Worm (Caenorhabditis elegans): ENCODE data around the gene srh-281.

The srh-281 gene

DNA sequence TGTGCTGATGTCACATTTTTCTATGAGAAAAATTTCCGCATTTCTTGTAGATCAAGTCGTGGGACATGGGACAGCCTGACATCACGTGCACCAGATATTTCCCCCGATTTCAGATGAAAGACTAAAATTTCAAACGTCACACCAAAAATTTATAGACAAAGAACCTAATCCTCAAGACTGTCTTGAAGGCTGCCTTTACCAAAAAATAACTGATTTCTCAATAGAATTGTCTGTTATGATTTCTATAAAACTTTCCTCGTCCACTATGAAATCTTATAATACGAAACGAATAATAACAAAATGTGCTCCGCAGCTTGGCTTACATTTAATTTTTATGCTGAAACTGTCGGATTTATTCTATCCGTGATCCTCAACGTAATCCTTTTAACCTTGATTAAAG is 10.2 kb upstream of the srh-281 start, which contains the start of gene str-106:
TSS of gene str-106 (plus strand) at position 301 of the 400 bp plus-strand sequence.
- TF ChIP-seq nhr-2 (tag; optimal IDR thresholded peaks at IDR 0.05): no peak

DNA sequence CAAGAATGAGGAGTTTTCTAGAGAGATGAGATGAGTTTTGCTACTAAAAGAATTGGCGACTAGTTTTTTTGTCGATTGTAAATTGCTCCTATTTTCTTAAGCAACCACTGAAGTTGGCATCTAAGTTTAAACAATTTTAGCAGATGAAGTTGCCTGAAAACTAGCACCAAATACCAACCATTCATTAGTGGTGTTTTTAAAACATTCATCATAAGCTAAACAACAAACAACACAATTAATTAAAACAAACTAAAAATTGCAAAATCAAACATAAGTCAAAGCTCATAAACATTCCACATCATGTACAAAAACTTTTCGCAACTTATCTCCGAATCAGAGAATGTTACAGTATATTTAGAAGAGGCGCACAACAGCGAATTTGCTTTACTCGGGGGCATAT is 8.5 kb upstream of the srh-281 start, which contains the start of gene srz-13:
TSS of gene srz-13 (plus strand) at position 301 of the 400 bp plus-strand sequence.
- TF ChIP-seq nhr-12 (tag; optimal IDR thresholded peaks at IDR 0.05) (no peak), lin-32 (GFP tag; optimal IDR thresholded peaks at IDR 0.05) (no peak), hlh-1 (tag; optimal IDR thresholded peaks at IDR 0.05) (no peak), lsy-2 (tag; optimal IDR thresholded peaks at IDR 0.05) (no peak), ham-2 (GFP tag; optimal IDR thresholded peaks at IDR 0.05) (no peak), cnd-1 (tag; optimal IDR thresholded peaks at IDR 0.05) (no peak), zip-8 (tag; optimal IDR thresholded peaks at IDR 0.05) (no peak), mep-1 (tag; optimal IDR thresholded peaks at IDR 0.05) (no peak), flh-1 (GFP tag; optimal IDR thresholded peaks at IDR 0.05) (no peak), blmp-1 (tag; optimal IDR thresholded peaks at IDR 0.05) (no peak), ceh-83 (GFP tag; optimal IDR thresholded peaks at IDR 0.05) (no peak), nhr-237 (tag; optimal IDR thresholded peaks at IDR 0.05) (no peak), elt-3 (tag; optimal IDR thresholded peaks at IDR 0.05) (no peak), nhr-2 (tag; optimal IDR thresholded peaks at IDR 0.05) (no peak)

DNA sequence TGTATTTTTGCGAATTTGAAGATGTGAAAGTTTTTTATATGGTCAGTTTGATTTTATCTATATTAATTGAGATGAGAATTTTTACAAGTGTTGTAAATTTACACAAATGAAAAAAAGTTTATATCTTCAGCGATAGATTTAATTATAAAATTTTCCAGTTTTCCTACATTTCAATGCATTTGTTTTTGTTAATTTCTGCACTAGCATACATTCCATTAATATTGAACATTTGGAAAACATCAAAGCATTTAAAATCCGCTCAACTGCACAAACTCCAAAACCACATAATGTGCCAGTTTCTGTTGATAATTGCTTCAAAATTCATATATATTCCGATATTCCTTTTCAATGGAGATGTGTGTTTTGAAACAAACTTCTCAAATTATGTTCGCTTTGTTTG is 7.7 kb upstream of the srh-281 start, which contains the start of gene srh-277:
TSS of gene srh-277 (plus strand) at position 301 of the 400 bp plus-strand sequence.
- TF ChIP-seq mls-2 (tag; optimal IDR thresholded peaks at IDR 0.05) (no peak), M03D4.4 (tag; optimal IDR thresholded peaks at IDR 0.05) (no peak), zip-8 (tag; optimal IDR thresholded peaks at IDR 0.05) (no peak), nhr-28 (tag; optimal IDR thresholded peaks at IDR 0.05) (no peak), ceh-43 (GFP tag; optimal IDR thresholded peaks at IDR 0.05) (no peak), lin-13 (tag; optimal IDR thresholded peaks at IDR 0.05) (no peak), bed-3 (GFP tag; optimal IDR thresholded peaks at IDR 0.05) (no peak), flh-1 (GFP tag; optimal IDR thresholded peaks at IDR 0.05) (no peak), mab-5 (tag; optimal IDR thresholded peaks at IDR 0.05) (no peak), ham-2 (GFP tag; optimal IDR thresholded peaks at IDR 0.05) (no peak), nhr-76 (tag; optimal IDR thresholded peaks at IDR 0.05) (no peak), hlh-1 (tag; optimal IDR thresholded peaks at IDR 0.05) (no peak), lin-32 (GFP tag; optimal IDR thresholded peaks at IDR 0.05) (no peak), ceh-39 (tag; optimal IDR thresholded peaks at IDR 0.05) (no peak)

DNA sequence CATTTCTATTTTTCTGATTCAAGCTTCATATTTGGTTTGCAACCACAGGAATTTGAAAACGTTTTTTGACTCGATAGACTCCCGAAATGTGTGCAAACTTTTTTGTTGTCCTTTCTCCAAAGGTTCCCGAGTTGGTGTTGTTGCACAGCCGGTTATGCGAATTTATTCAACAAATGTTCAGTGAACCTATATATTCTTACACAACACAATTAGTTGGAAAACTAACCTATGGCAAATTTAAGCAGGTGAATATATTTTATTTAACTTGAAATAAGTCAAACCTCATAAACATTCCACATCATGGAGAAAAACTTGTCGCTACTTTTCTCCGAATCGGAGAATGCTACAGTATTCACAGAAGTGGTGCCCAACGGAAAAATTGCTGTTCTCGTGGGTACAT is 7.2 kb upstream of the srh-281 start, which contains the start of gene srz-14:
TSS of gene srz-14 (plus strand) at position 301 of the 400 bp plus-strand sequence.
- TF ChIP-seq flh-1 (GFP tag; optimal IDR thresholded peaks at IDR 0.05): no peak
- TF ChIP-seq tbx-8 (GFP tag; optimal IDR thresholded peaks at IDR 0.05): no peak
- no peak for TF ChIP-seq nhr-28 (tag; optimal IDR thresholded peaks at IDR 0.05)

DNA sequence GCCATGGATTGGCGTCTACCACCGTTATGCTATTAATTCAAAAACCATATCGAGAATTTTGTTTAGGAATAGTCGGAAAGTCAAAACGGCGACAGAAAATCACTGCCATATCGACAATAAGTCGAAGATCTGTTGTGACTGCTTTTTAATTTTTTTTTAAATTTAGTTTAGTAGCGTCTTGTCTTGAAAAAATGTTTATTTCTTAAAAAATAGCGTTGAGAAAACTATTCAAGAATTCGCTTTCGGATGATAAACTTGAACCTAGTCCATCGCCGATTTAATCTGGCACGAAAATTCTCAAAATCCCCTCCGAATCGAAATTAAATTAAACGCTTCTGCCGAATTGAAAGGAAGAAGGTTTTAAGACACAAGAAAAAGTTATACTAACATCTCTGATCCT is 1.5 kb downstream of the srh-281 start, which contains the start of gene srh-279:
TSS of gene srh-279 (plus strand) at position 301 of the 400 bp plus-strand sequence.
- TF ChIP-seq blmp-1 (tag; optimal IDR thresholded peaks at IDR 0.05): no peak
- no peak for TF ChIP-seq flh-1 (GFP tag; optimal IDR thresholded peaks at IDR 0.05)
- TF ChIP-seq ceh-43 (GFP tag; optimal IDR thresholded peaks at IDR 0.05): no peak
- TF ChIP-seq elt-1 (tag; optimal IDR thresholded peaks at IDR 0.05; ENCODE audit: borderline replicate concordance, insufficient read depth): no peak
- TF ChIP-seq ztf-11 (tag; optimal IDR thresholded peaks at IDR 0.05): no peak
- no peak for TF ChIP-seq zip-8 (tag; optimal IDR thresholded peaks at IDR 0.05)
- TF ChIP-seq nhr-237 (tag; optimal IDR thresholded peaks at IDR 0.05): no peak
- no peak for TF ChIP-seq sem-2 (GFP tag; optimal IDR thresholded peaks at IDR 0.05)
- no peak for TF ChIP-seq mls-2 (tag; optimal IDR thresholded peaks at IDR 0.05)
- TF ChIP-seq drap-1 (GFP tag; optimal IDR thresholded peaks at IDR 0.05): no peak
- TF ChIP-seq ham-2 (GFP tag; optimal IDR thresholded peaks at IDR 0.05): no peak
- no peak for TF ChIP-seq ceh-83 (GFP tag; optimal IDR thresholded peaks at IDR 0.05)
- TF ChIP-seq lsy-2 (tag; optimal IDR thresholded peaks at IDR 0.05): no peak
- no peak for TF ChIP-seq nhr-28 (tag; optimal IDR thresholded peaks at IDR 0.05)
- no peak for TF ChIP-seq lin-32 (GFP tag; optimal IDR thresholded peaks at IDR 0.05)
- TF ChIP-seq elt-3 (tag; optimal IDR thresholded peaks at IDR 0.05): no peak
- TF ChIP-seq ceh-39 (tag; optimal IDR thresholded peaks at IDR 0.05): no peak

DNA sequence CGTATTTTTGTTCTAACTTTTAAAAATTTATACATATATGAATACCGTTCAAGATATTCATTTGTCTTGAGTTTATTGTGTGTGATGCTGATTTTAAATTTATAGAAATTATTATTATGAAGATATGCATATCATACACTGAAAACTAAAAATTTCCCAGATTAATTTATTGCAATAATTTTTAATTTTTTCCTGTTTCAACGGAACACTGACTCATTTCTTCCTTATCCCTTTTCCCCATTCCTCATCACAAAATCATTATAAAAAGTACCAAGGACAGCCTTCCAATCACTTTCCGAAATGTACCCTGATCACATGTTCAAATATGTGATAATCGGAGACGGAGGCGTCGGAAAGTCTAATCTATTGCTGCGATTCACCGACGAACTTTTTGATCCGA is 4.1 kb downstream of the srh-281 start, which contains the start of gene rabr-4:
TSS of gene rabr-4 (plus strand) at position 301 of the 400 bp plus-strand sequence.
- no peak for TF ChIP-seq unc-62 (GFP tag; optimal IDR thresholded peaks at IDR 0.05)
- TF ChIP-seq mep-1 (tag; optimal IDR thresholded peaks at IDR 0.05): no peak
- TF ChIP-seq nhr-76 (tag; optimal IDR thresholded peaks at IDR 0.05): no peak
